Worm (Caenorhabditis elegans) whole organism, L3 larva: Measurements from ENCODE around the gene W08E12.8.

Experiments used
- egl-27 ChIP-seq: sonication (generic microtip); optimal IDR thresholded peaks from 4 replicates; lab custom pipeline; 2017; ENCODE audit warnings: missing biosample characterization, missing genetic modification reagents, missing genetic modification characterization
- snpc-4 ChIP-seq: fragments of 150-350 bp; optimal IDR thresholded peaks from 2 replicates; lab custom pipeline; 2014; ENCODE audit warnings: missing biosample characterization, missing genetic modification characterization
- unc-62 ChIP-seq: fragments of 150-350 bp; sonication (generic microtip); optimal IDR thresholded peaks from 4 replicates; lab custom pipeline; 2014; ENCODE audit warnings: missing biosample characterization, missing genetic modification reagents, missing genetic modification characterization

ce11 chrIV:3266841-3267240 is 25.3 kb upstream of the W08E12.8 start:
- no peak for TF ChIP-seq unc-62 (GFP tag; lab: Kevin White, UChicago)
- TF ChIP-seq snpc-4, result no peak
- TF ChIP-seq egl-27 (tag; lab: Kevin White, UChicago), result no peak
